Worm (Caenorhabditis elegans) whole organism, mixed stage, embryonic: ENCODE data around the gene Y116A8C.33.

ENCODE experiments used
- blmp-1 ChIP-seq: fragments of 150-350 bp; optimal IDR thresholded peaks from 2 replicates; lab custom pipeline; 2014; ENCODE audit warnings: missing biosample characterization, missing genetic modification characterization
- cnd-1 ChIP-seq: fragments of 200-800 bp; sonication (Bioruptor generic); optimal IDR thresholded peaks from 2 replicates; lab custom pipeline; 2018; ENCODE audit warnings: mild to moderate bottlenecking, missing genetic modification characterization, missing compliant biosample characterization
- elt-1 ChIP-seq: sonication (generic microtip); optimal IDR thresholded peaks from 2 replicates; lab custom pipeline; 2017; ENCODE audit warnings: missing genetic modification characterization, mild to moderate bottlenecking, missing compliant biosample characterization, antibody characterized with exemption, moderate library complexity, borderline replicate concordance; ENCODE audit not compliant: insufficient read depth
- elt-3 ChIP-seq: fragments of 150-350 bp; optimal IDR thresholded peaks from 2 replicates; lab custom pipeline; 2014; ENCODE audit warnings: missing biosample characterization, missing genetic modification characterization
- ham-2 ChIP-seq: fragments of 200-800 bp; sonication (Bioruptor generic); optimal IDR thresholded peaks from 2 replicates; lab custom pipeline; 2018; ENCODE audit warnings: mild to moderate bottlenecking, missing genetic modification characterization, missing compliant biosample characterization
- lin-13 ChIP-seq: fragments of 150-350 bp; optimal IDR thresholded peaks from 2 replicates; lab custom pipeline; 2014; ENCODE audit warnings: missing biosample characterization, missing genetic modification characterization
- lsy-2 ChIP-seq: fragments of 150-350 bp; optimal IDR thresholded peaks from 2 replicates; lab custom pipeline; 2014; ENCODE audit warnings: missing biosample characterization, missing genetic modification characterization
- nhr-76 ChIP-seq: sonication (generic microtip); optimal IDR thresholded peaks from 2 replicates; lab custom pipeline; 2017; ENCODE audit warnings: missing biosample characterization, missing genetic modification characterization
- pha-4 ChIP-seq: fragments of 150-350 bp; optimal IDR thresholded peaks from 2 replicates; lab custom pipeline; 2018; ENCODE audit warnings: missing biosample characterization, missing genetic modification reagents, missing genetic modification characterization
- sptf-1 ChIP-seq: sonication (generic microtip); optimal IDR thresholded peaks from 2 replicates; lab custom pipeline; 2017; ENCODE audit warnings: mild to moderate bottlenecking, missing genetic modification characterization, moderate library complexity, missing compliant biosample characterization
- unc-39 ChIP-seq: fragments of 150-350 bp; optimal IDR thresholded peaks from 2 replicates; lab custom pipeline; 2014; ENCODE audit warnings: missing biosample characterization, missing genetic modification characterization
- unc-62 ChIP-seq: fragments of 150-350 bp; optimal IDR thresholded peaks from 2 replicates; lab custom pipeline; 2014; ENCODE audit warnings: missing biosample characterization, missing genetic modification reagents, missing genetic modification characterization

DNA sequence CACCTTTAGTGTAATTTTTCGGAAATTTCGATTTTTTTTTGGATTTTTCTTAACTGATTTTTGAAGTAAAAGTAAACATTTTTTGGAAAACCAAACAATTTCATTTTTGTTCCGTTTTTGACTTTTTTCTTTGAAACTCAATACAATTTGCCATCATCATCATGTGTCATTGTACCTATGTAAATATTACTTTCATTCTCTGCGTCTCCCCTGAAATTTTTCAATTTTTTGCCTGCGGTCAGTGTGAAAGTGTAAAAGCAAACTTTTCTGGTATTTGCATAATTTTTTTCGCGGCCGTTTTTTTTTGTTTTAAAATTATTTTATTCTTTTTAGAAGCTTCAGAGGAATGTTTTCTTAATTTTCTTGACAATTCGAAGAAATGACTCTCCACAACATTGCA lies 18.2 kb upstream of the Y116A8C.33 start, which contains the start of gene Y116A8C.29:
- TF ChIP-seq unc-62 (GFP tag; lab: Kevin White, UChicago) (no peak), elt-3 (no peak), elt-1 (tag; lab: Kevin White, UChicago) (no peak), unc-39 (tag; lab: Kevin White, UChicago) (no peak), ham-2 (no peak), lin-13 (tag; lab: Kevin White, UChicago) (no peak), nhr-76 (tag; lab: Kevin White, UChicago) (no peak), blmp-1 (tag; lab: Kevin White, UChicago) (no peak), sptf-1 (tag; lab: Kevin White, UChicago) (no peak), pha-4 (tag; lab: Kevin White, UChicago) (no peak), lsy-2 (tag; lab: Kevin White, UChicago) (no peak), cnd-1 (tag; lab: Kevin White, UChicago) (no peak)
